Worm (Caenorhabditis elegans) whole organism, L1 larva: ENCODE data around the gene T05C12.15.

ENCODE experiments used
- C04F5.9 ChIP-seq: sonication (generic microtip); optimal IDR thresholded peaks from 2 replicates; lab custom pipeline; 2016; ENCODE audit warnings: missing genetic modification characterization, missing compliant biosample characterization
- aly-2 ChIP-seq: fragments of 150-350 bp; optimal IDR thresholded peaks from 2 replicates; lab custom pipeline; 2014; ENCODE audit warnings: missing biosample characterization, missing genetic modification characterization
- ama-1 ChIP-seq: fragments of 150-350 bp; optimal IDR thresholded peaks from 2 replicates; lab custom pipeline; 2014
- blmp-1 ChIP-seq: fragments of 150-350 bp; optimal IDR thresholded peaks from 2 replicates; lab custom pipeline; 2014; ENCODE audit warnings: missing biosample characterization, missing genetic modification characterization
- ceh-8 ChIP-seq: fragments of 200-800 bp; sonication (Bioruptor generic); optimal IDR thresholded peaks from 2 replicates; lab custom pipeline; 2018; ENCODE audit warnings: mild to moderate bottlenecking, missing genetic modification characterization, moderate library complexity, missing compliant biosample characterization
- ceh-82 ChIP-seq, 3 experiments: fragments of 150-350 bp in 1 of 3; sonication (generic microtip) in 2 of 3; optimal IDR thresholded peaks; 2 replicates each; lab custom pipeline; 2014 to 2017; ENCODE audit warnings: missing biosample characterization in 3 of 3, missing genetic modification characterization in 3 of 3
- ceh-88 ChIP-seq: fragments of 200-800 bp; sonication (Bioruptor generic); IDR thresholded peaks from 2 replicates; pipeline ENCODE4 v1.3.6; 2022; ENCODE audit warnings: missing genetic modification characterization, missing compliant biosample characterization
- ces-1 ChIP-seq: fragments of 150-350 bp; optimal IDR thresholded peaks from 2 replicates; lab custom pipeline; 2014; ENCODE audit warnings: missing biosample characterization, missing genetic modification reagents, missing genetic modification characterization
- efl-3 ChIP-seq: fragments of 200-800 bp; sonication (Bioruptor generic); optimal IDR thresholded peaks from 2 replicates; lab custom pipeline; 2018; ENCODE audit warnings: mild to moderate bottlenecking, missing genetic modification characterization, missing compliant biosample characterization
- egl-13 ChIP-seq: sonication (generic microtip); optimal IDR thresholded peaks from 2 replicates; lab custom pipeline; 2016; ENCODE audit warnings: missing genotype, missing genetic modification reagents, missing genetic modification characterization, missing compliant biosample characterization
- elt-2 ChIP-seq: sonication (generic microtip); optimal IDR thresholded peaks from 2 replicates; lab custom pipeline; 2016; ENCODE audit warnings: missing genetic modification characterization, mild to moderate bottlenecking, inconsistent platforms, missing compliant biosample characterization, missing genetic modification reagents
- elt-3 ChIP-seq, 6 experiments: fragments of 150-350 bp in 1 of 6; sonication (generic microtip); optimal IDR thresholded peaks; 2 replicates each; lab custom pipeline; 2017 to 2018; ENCODE audit warnings: missing biosample characterization in 6 of 6, missing genetic modification characterization in 6 of 6, inconsistent platforms in 1 of 6
- ets-5 ChIP-seq: fragments of 200-800 bp; sonication (Bioruptor generic); IDR thresholded peaks from 2 replicates; pipeline ENCODE4 v1.3.6; 2022; ENCODE audit warnings: missing genetic modification characterization, missing compliant biosample characterization
- fkh-8 ChIP-seq: sonication (generic microtip); optimal IDR thresholded peaks from 2 replicates; lab custom pipeline; 2016; ENCODE audit warnings: mild to moderate bottlenecking, missing genetic modification characterization, missing compliant biosample characterization
- fos-1 ChIP-seq: fragments of 150-350 bp; optimal IDR thresholded peaks from 2 replicates; lab custom pipeline; 2014; ENCODE audit warnings: missing biosample characterization, missing genetic modification characterization
- hlh-17 ChIP-seq: fragments of 200-800 bp; sonication (Bioruptor generic); optimal IDR thresholded peaks from 2 replicates; lab custom pipeline; 2018; ENCODE audit warnings: missing genetic modification characterization, mild to moderate bottlenecking, missing compliant biosample characterization, moderate library complexity, borderline replicate concordance
- hpl-2 ChIP-seq: fragments of 150-350 bp; optimal IDR thresholded peaks from 2 replicates; lab custom pipeline; 2014; ENCODE audit warnings: missing biosample characterization, missing genetic modification reagents, missing genetic modification characterization
- jun-1 ChIP-seq: fragments of 150-350 bp; optimal IDR thresholded peaks from 2 replicates; lab custom pipeline; 2014; ENCODE audit warnings: missing biosample characterization, missing genetic modification reagents, missing genetic modification characterization
- lin-14 ChIP-seq: fragments of 200-800 bp; sonication (Bioruptor generic); optimal IDR thresholded peaks from 2 replicates; lab custom pipeline; 2018; ENCODE audit warnings: mild to moderate bottlenecking, missing genetic modification characterization, moderate library complexity, missing compliant biosample characterization
- lin-35 ChIP-seq, 2 experiments: fragments of 150-350 bp; optimal IDR thresholded peaks; 2 replicates each; lab custom pipeline; 2014; ENCODE audit warnings: missing biosample characterization in 2 of 2, missing genetic modification characterization in 2 of 2, missing genetic modification reagents in 2 of 2
- lir-3 ChIP-seq: sonication (generic microtip); optimal IDR thresholded peaks from 2 replicates; lab custom pipeline; 2016; ENCODE audit warnings: mild to moderate bottlenecking, missing genetic modification characterization, moderate library complexity, missing compliant biosample characterization; ENCODE audit not compliant: poor library complexity
- lsy-2 ChIP-seq, 2 experiments: fragments of 150-350 bp; optimal IDR thresholded peaks; 2 replicates each; lab custom pipeline; 2014; ENCODE audit warnings: missing biosample characterization in 2 of 2, missing genetic modification characterization in 2 of 2
- mef-2 ChIP-seq: fragments of 150-350 bp; optimal IDR thresholded peaks from 2 replicates; lab custom pipeline; 2014; ENCODE audit warnings: missing biosample characterization, missing genetic modification characterization
- mep-1 ChIP-seq: fragments of 150-350 bp; optimal IDR thresholded peaks from 2 replicates; lab custom pipeline; 2014; ENCODE audit warnings: missing biosample characterization, missing genetic modification characterization
- nhr-12 ChIP-seq: sonication (generic microtip); optimal IDR thresholded peaks from 2 replicates; lab custom pipeline; 2017; ENCODE audit warnings: missing biosample characterization, missing genetic modification characterization
- nhr-19 ChIP-seq: fragments of 200-800 bp; sonication (Bioruptor generic); conservative IDR thresholded peaks from 2 replicates; pipeline ENCODE4 v1.3.6; 2022; ENCODE audit warnings: missing genetic modification characterization, missing compliant biosample characterization
- nhr-237 ChIP-seq: fragments of 150-350 bp; optimal IDR thresholded peaks from 2 replicates; lab custom pipeline; 2014; ENCODE audit warnings: missing biosample characterization, missing genetic modification characterization
- nhr-71 ChIP-seq: sonication (generic microtip); optimal IDR thresholded peaks from 2 replicates; lab custom pipeline; 2016; ENCODE audit warnings: mild to moderate bottlenecking, missing genetic modification characterization, moderate library complexity, missing compliant biosample characterization
- nhr-76 ChIP-seq: sonication (generic microtip); optimal IDR thresholded peaks from 2 replicates; lab custom pipeline; 2017; ENCODE audit warnings: missing biosample characterization, missing genetic modification characterization
- nhr-85 ChIP-seq: sonication (generic microtip); peaks from one replicate; lab custom pipeline; 2016; ENCODE audit warnings: missing genetic modification characterization, inconsistent platforms, missing compliant biosample characterization
- nhr-90 ChIP-seq: sonication (generic microtip); optimal IDR thresholded peaks from 2 replicates; lab custom pipeline; 2016; ENCODE audit warnings: mild to moderate bottlenecking, missing genetic modification characterization, missing compliant biosample characterization; ENCODE audit not compliant: poor library complexity
- pag-3 ChIP-seq: sonication (generic microtip); optimal IDR thresholded peaks from 2 replicates; lab custom pipeline; 2017; ENCODE audit warnings: missing genetic modification characterization, mild to moderate bottlenecking, missing compliant biosample characterization, antibody characterized with exemption, borderline replicate concordance; ENCODE audit not compliant: insufficient read depth
- pqm-1 ChIP-seq: sonication (generic microtip); optimal IDR thresholded peaks from 3 replicates; lab custom pipeline; 2017; ENCODE audit warnings: missing biosample characterization, missing genetic modification characterization
- sptf-1 ChIP-seq: fragments of 150-350 bp; optimal IDR thresholded peaks from 2 replicates; lab custom pipeline; 2014; ENCODE audit warnings: missing biosample characterization, missing genetic modification characterization
- swsn-7 ChIP-seq: sonication (generic microtip); optimal IDR thresholded peaks from 2 replicates; lab custom pipeline; 2016; ENCODE audit warnings: missing genetic modification characterization, missing compliant biosample characterization
- unc-62 ChIP-seq: fragments of 150-350 bp; optimal IDR thresholded peaks from 2 replicates; lab custom pipeline; 2014; ENCODE audit warnings: missing biosample characterization, missing genetic modification reagents, missing genetic modification characterization
- ztf-4 ChIP-seq: fragments of 150-350 bp; optimal IDR thresholded peaks from 2 replicates; lab custom pipeline; 2014; ENCODE audit warnings: missing biosample characterization, missing genetic modification characterization

The T05C12.15 gene

ce11 chrII:8187516-8187915 is 18.1 kb downstream of the T05C12.15 start:
- TF ChIP-seq ama-1 (lab: Kevin White, UChicago) (no peak), nhr-85 (tag; lab: Kevin White, UChicago) (peak; percentile 53), lin-35 (GFP tag; optimal IDR thresholded peaks at IDR 0.05; lab: Kevin White, UChicago) (peak in 1 of 2 experiments; percentile 1), aly-2 (tag; lab: Kevin White, UChicago) (peak; percentile 5)

DNA sequence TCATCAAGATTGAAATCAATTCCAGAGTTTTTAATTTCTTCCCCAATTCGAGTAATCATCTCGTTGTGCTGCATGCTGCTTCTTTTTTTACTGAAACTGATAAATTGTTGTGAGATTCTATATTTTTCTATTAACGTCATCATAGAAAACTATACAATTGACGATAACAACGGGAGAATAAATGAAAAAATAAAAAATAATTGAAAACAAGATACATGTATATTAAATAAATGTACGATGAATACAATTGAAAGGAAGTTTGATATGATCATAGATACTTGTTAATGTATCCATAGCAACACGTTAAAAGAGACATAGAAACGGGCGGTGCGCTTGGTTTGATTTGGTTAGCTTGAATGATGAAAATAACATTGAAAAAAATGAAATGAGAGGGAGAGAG is 21.1 kb downstream of the T05C12.15 start, which contains the start of gene T05C12.8:
T05C12.8 (minus strand) TSS at position 101 of the 400 bp plus-strand sequence.
- TF ChIP-seq fkh-8 (peak; percentile 85), hlh-17 (GFP tag; lab: Kevin White, UChicago) (no peak)

ce11 chrII:8193126-8193525 is 23.7 kb downstream of the T05C12.15 start, which contains the start of gene T05C12.9:
Gene T05C12.9, minus strand, starts transcription at chrII:8193226.
- TF ChIP-seq mep-1 (tag; lab: Kevin White, UChicago) = no peak
- TF ChIP-seq sptf-1 = no peak
- TF ChIP-seq C04F5.9 = no peak

DNA sequence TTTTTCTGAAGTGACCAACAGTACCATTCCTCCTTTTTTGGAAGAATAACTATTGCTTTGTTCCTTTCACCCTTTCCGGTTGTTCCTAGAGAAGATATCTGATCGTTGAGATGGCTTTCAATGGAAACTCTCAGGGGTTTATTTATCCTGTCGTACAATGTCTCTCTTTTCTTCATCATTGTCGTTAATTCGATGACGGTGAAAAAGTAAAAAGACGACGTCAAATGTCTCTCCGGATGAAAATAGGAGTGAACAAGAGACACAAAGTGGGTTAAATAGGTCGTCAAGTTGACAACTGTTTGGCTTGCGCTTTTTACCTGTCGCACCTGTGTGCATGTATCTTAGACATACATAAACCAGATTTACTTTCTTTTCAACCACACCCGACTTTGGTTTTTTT is 24.5 kb downstream of the T05C12.15 start:
- TF ChIP-seq hpl-2 (GFP tag; lab: Kevin White, UChicago) = no peak
- TF ChIP-seq blmp-1 (tag; lab: Kevin White, UChicago) = peak; percentile 96
- no peak for TF ChIP-seq ces-1 (GFP tag; lab: Kevin White, UChicago)

DNA sequence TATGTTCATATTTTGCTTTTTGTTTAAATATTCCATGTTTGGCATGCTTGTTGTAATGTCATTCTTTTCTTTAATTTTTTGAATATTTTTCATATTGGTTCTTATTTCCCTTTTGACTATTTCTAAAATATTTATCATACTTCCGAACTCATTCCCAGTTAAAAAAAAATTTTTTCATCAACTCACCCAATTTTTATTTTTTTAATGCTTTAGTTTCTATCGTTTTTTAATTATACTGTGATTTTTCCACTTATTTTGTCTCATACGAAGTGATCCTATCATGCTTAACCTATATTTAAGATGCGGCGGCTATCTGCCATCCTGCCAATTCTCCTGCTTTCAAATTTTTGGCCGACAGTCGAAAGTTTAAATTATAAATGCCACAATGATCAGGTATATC is 29.1 kb downstream of the T05C12.15 start, which contains the start of gene qua-1:
qua-1 (plus strand) TSS at position 301 of the 400 bp plus-strand sequence.
- TF ChIP-seq ets-5 (GFP tag; lab: Robert Waterston, UW) (no peak), swsn-7 (no peak), efl-3 (GFP tag; lab: Kevin White, UChicago) (no peak), ceh-82 (tag; optimal IDR thresholded peaks at IDR 0.05; lab: Kevin White, UChicago) (no peak), nhr-71 (tag; lab: Kevin White, UChicago) (no peak)
- TF ChIP-seq, all 84 proteins: peak for 0

DNA sequence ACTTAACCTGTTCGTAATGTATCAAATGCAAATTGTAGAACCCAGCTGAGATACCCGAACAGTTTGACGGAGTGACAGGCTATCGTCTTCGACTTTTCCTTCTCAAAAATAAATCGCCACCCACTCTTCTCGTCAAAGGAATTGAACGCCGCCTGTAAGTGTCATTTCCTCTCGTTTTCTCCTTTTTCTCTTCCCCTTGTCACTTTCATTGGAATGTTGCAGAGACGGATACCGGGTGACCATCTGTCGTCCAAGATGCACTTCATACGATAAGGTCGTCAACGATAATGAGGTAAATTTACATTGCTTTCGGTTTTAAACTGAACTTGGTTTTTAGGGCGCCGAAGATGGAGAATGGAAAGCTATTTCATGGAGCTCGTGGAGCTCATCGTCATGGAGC is 30.4 kb downstream of the T05C12.15 start:
- TF ChIP-seq elt-3 (tag; optimal IDR thresholded peaks at IDR 0.05; lab: Kevin White, UChicago) (peak in 1 of 6 experiments; percentile 27), lir-3 (tag; lab: Kevin White, UChicago) (no peak), nhr-12 (tag; lab: Kevin White, UChicago) (no peak), ztf-4 (tag; lab: Kevin White, UChicago) (no peak), nhr-237 (tag; lab: Kevin White, UChicago) (no peak), mef-2 (tag; lab: Kevin White, UChicago) (no peak), nhr-76 (tag; lab: Kevin White, UChicago) (no peak), nhr-85 (tag; lab: Kevin White, UChicago) (peak; percentile 30), aly-2 (tag; lab: Kevin White, UChicago) (no peak), nhr-19 (GFP tag; lab: Robert Waterston, UW) (no peak), unc-62 (GFP tag; lab: Kevin White, UChicago) (no peak), blmp-1 (tag; lab: Kevin White, UChicago) (peak; percentile 100), lin-14 (peak; percentile 34), nhr-90 (tag; lab: Kevin White, UChicago) (no peak)

- TF ChIP-seq nhr-12 (tag; lab: Kevin White, UChicago) = no peak
- no peak for TF ChIP-seq egl-13 (tag; lab: Kevin White, UChicago)
- no peak for TF ChIP-seq unc-62 (GFP tag; lab: Kevin White, UChicago)
- TF ChIP-seq ceh-8 (GFP tag; lab: Kevin White, UChicago) = no peak
- TF ChIP-seq ztf-4 (tag; lab: Kevin White, UChicago) = no peak
- TF ChIP-seq elt-3 (tag; optimal IDR thresholded peaks at IDR 0.05; lab: Kevin White, UChicago) = no peak
- no peak for TF ChIP-seq jun-1
- TF ChIP-seq fos-1 (tag; lab: Kevin White, UChicago) = no peak
- TF ChIP-seq ceh-88 (GFP tag; lab: Robert Waterston, UW) = no peak
- TF ChIP-seq lsy-2 (tag; optimal IDR thresholded peaks at IDR 0.05; lab: Kevin White, UChicago) = no peak
- no peak for TF ChIP-seq pag-3 (tag; lab: Kevin White, UChicago)
- no peak for TF ChIP-seq elt-2 (tag; lab: Kevin White, UChicago)
- TF ChIP-seq pqm-1 (tag; lab: Kevin White, UChicago) = no peak
- no peak for TF ChIP-seq sptf-1
- no peak for TF ChIP-seq ama-1 (lab: Kevin White, UChicago)
Measured at ce11 chrII:8204039-8204438, 34.7 kb downstream of the T05C12.15 start, which contains the start of gene col-76. Gene col-76, plus strand, starts transcription at chrII:8204339.
